Fruit fly (Drosophila melanogaster) whole organism, embryonic: ENCODE results near the gene CG45078.
A peak's percentile ranks its signal among the peaks of the same experiment; 100 is the strongest.

Experiments used
- Abd-B ChIP-seq: fragments of 200-800 bp; sonication (Bioruptor generic); optimal IDR thresholded peaks from 2 replicates; lab custom pipeline; 2018; ENCODE audit warnings: missing biosample characterization, mild to moderate bottlenecking, missing genetic modification characterization, moderate library complexity
- Asciz ChIP-seq: fragments of 200-800 bp; sonication (Bioruptor generic); optimal IDR thresholded peaks from 2 replicates; lab custom pipeline; 2017; ENCODE audit warnings: missing biosample characterization, mild to moderate bottlenecking, missing genetic modification characterization, missing genetic modification reagents
- BEAF-32 ChIP-seq: fragments of 200-800 bp; sonication (Bioruptor generic); optimal IDR thresholded peaks from 3 replicates; lab custom pipeline; 2017; ENCODE audit warnings: missing biosample characterization, missing genetic modification characterization, mild to moderate bottlenecking, moderate library complexity, missing genetic modification reagents
- CG10274 ChIP-seq: fragments of 200-800 bp; sonication (Bioruptor generic); optimal IDR thresholded peaks from 3 replicates; lab custom pipeline; 2017; ENCODE audit warnings: missing biosample characterization, mild to moderate bottlenecking, missing genetic modification characterization
- CG11504 ChIP-seq: fragments of 200-800 bp; sonication (Bioruptor generic); optimal IDR thresholded peaks from 3 replicates; lab custom pipeline; 2019; ENCODE audit warnings: missing biosample characterization, mild to moderate bottlenecking, missing genetic modification characterization, moderate library complexity
- CG11696 ChIP-seq: fragments of 200-800 bp; sonication (Bioruptor generic); IDR thresholded peaks from 2 replicates; pipeline ENCODE4 v1.3.6; 2022; ENCODE audit warnings: missing biosample characterization, missing genetic modification characterization
- CG12659 ChIP-seq: fragments of 200-800 bp; sonication (Bioruptor generic); optimal IDR thresholded peaks from 3 replicates; lab custom pipeline; 2017; ENCODE audit warnings: mild to moderate bottlenecking, missing biosample characterization, missing genetic modification reagents, missing genetic modification characterization
- CG12744 ChIP-seq: fragments of 200-800 bp; sonication (Bioruptor generic); optimal IDR thresholded peaks from 2 replicates; lab custom pipeline; 2016; ENCODE audit warnings: missing biosample characterization, missing genetic modification characterization
- CG14710 ChIP-seq: fragments of 200-800 bp; sonication (Bioruptor generic); optimal IDR thresholded peaks from 3 replicates; lab custom pipeline; 2019; ENCODE audit warnings: missing biosample characterization, mild to moderate bottlenecking, missing genetic modification characterization, moderate library complexity
- CG15269 ChIP-seq: fragments of 200-800 bp; sonication (Bioruptor generic); optimal IDR thresholded peaks from 2 replicates; lab custom pipeline; 2018; ENCODE audit warnings: missing biosample characterization, mild to moderate bottlenecking, missing genetic modification characterization, moderate library complexity
- CG15479 ChIP-seq: fragments of 200-800 bp; sonication (Bioruptor generic); optimal IDR thresholded peaks from 3 replicates; lab custom pipeline; 2019; ENCODE audit warnings: missing biosample characterization, mild to moderate bottlenecking, missing genetic modification characterization, moderate library complexity
- CG17802 ChIP-seq: fragments of 200-800 bp; sonication (Bioruptor generic); optimal IDR thresholded peaks from 2 replicates; lab custom pipeline; 2018; ENCODE audit warnings: missing biosample characterization, mild to moderate bottlenecking, missing genetic modification characterization, moderate library complexity
- CG2712 ChIP-seq: fragments of 200-800 bp; optimal IDR thresholded peaks from 3 replicates; lab custom pipeline; 2019; ENCODE audit warnings: missing biosample characterization, mild to moderate bottlenecking, missing genetic modification characterization, moderate library complexity
- CG30020 ChIP-seq: fragments of 200-800 bp; optimal IDR thresholded peaks from 2 replicates; lab custom pipeline; 2019; ENCODE audit warnings: missing biosample characterization, mild to moderate bottlenecking, missing genetic modification characterization, moderate library complexity
- CG32772 ChIP-seq: fragments of 200-800 bp; sonication (Bioruptor generic); IDR thresholded peaks from 2 replicates; pipeline ENCODE4 v1.3.6; 2022; ENCODE audit warnings: missing biosample characterization, missing genetic modification characterization
- CG3281 ChIP-seq: fragments of 200-800 bp; sonication (Bioruptor generic); optimal IDR thresholded peaks from 3 replicates; lab custom pipeline; 2017; ENCODE audit warnings: missing biosample characterization, mild to moderate bottlenecking, missing genetic modification characterization
- CG4730 ChIP-seq: fragments of 200-800 bp; sonication (Bioruptor generic); IDR thresholded peaks from 2 replicates; pipeline ENCODE4 v1.3.6; 2022; ENCODE audit warnings: missing biosample characterization, missing genetic modification characterization
- CG5245 ChIP-seq: fragments of 200-800 bp; sonication (Bioruptor generic); optimal IDR thresholded peaks from 3 replicates; lab custom pipeline; 2016; ENCODE audit warnings: missing biosample characterization, missing genetic modification characterization
- CG7987 ChIP-seq: fragments of 200-800 bp; sonication (Bioruptor generic); optimal IDR thresholded peaks from 2 replicates; lab custom pipeline; 2018; ENCODE audit warnings: missing biosample characterization, mild to moderate bottlenecking, missing genetic modification characterization, moderate library complexity
- CG8290 ChIP-seq, 3 experiments: fragments of 200-800 bp; sonication (Bioruptor generic); optimal IDR thresholded peaks; 2 replicates each; lab custom pipeline; 2016 to 2019; ENCODE audit warnings: missing biosample characterization in 3 of 3, missing genetic modification characterization in 3 of 3, mild to moderate bottlenecking in 2 of 3, moderate library complexity in 1 of 3
- CG8765 ChIP-seq: fragments of 200-800 bp; sonication (Bioruptor generic); IDR thresholded peaks from 2 replicates; pipeline ENCODE4 v1.3.6; 2022; ENCODE audit warnings: missing biosample characterization, missing genetic modification characterization
- CG9876 ChIP-seq: fragments of 200-800 bp; sonication (Bioruptor generic); optimal IDR thresholded peaks from 2 replicates; lab custom pipeline; 2016; ENCODE audit warnings: missing biosample characterization, missing genetic modification characterization
- Doc3 ChIP-seq: fragments of 200-800 bp; sonication (Bioruptor generic); IDR thresholded peaks from 3 replicates; pipeline ENCODE4 v1.3.6; 2022; ENCODE audit warnings: missing biosample characterization, missing genetic modification characterization; ENCODE audit not compliant: partially characterized antibody
- E2f1 ChIP-seq: fragments of 200-800 bp; sonication (Bioruptor generic); IDR thresholded peaks from 2 replicates; pipeline ENCODE4 v1.3.6; 2022; ENCODE audit warnings: missing biosample characterization, missing genetic modification characterization
- Ets65A ChIP-seq: fragments of 200-800 bp; sonication (Bioruptor generic); peaks from one replicate; lab custom pipeline; 2016; ENCODE audit warnings: missing biosample characterization, missing genetic modification characterization
- Gsc ChIP-seq: fragments of 200-800 bp; sonication (Bioruptor generic); IDR thresholded peaks from 2 replicates; pipeline ENCODE4 v1.3.6; 2022; ENCODE audit warnings: missing biosample characterization, missing genetic modification characterization
- MESR4 ChIP-seq: fragments of 200-800 bp; sonication (Bioruptor generic); optimal IDR thresholded peaks from 2 replicates; lab custom pipeline; 2018; ENCODE audit warnings: missing biosample characterization, mild to moderate bottlenecking, missing genetic modification characterization, moderate library complexity
- Myb ChIP-seq: fragments of 200-800 bp; sonication (Bioruptor generic); optimal IDR thresholded peaks from 2 replicates; lab custom pipeline; 2016; ENCODE audit warnings: missing biosample characterization, missing genetic modification characterization
- Nf-YA ChIP-seq: fragments of 200-800 bp; sonication (Bioruptor generic); IDR thresholded peaks from 2 replicates; pipeline ENCODE4 v1.3.6; 2022; ENCODE audit warnings: missing biosample characterization, missing genetic modification characterization
- Trl ChIP-seq, 3 experiments: fragments of >200 bp in 2 of 3; fragments of 200-800 bp in 1 of 3; sonication (Bioruptor generic) in 1 of 3; optimal IDR thresholded peaks; 2 replicates in 1 of 3; 3 replicates in 2 of 3; lab custom pipeline; 2016 to 2017; ENCODE audit warnings: missing biosample characterization in 1 of 3, missing genetic modification characterization in 1 of 3
- ato ChIP-seq: fragments of 200-800 bp; sonication (Bioruptor generic); IDR thresholded peaks from 2 replicates; pipeline ENCODE4 v1.3.6; 2022; ENCODE audit warnings: missing biosample characterization, missing genetic modification characterization; ENCODE audit not compliant: partially characterized antibody
- btn ChIP-seq: fragments of 200-800 bp; sonication (Bioruptor generic); optimal IDR thresholded peaks from 2 replicates; lab custom pipeline; 2016; ENCODE audit warnings: missing biosample characterization, missing genetic modification characterization
- chinmo ChIP-seq: fragments of 200-800 bp; sonication (Bioruptor generic); IDR thresholded peaks from 4 replicates; pipeline ENCODE4 v1.3.6; 2022; ENCODE audit warnings: missing biosample characterization, missing genetic modification characterization; ENCODE audit not compliant: partially characterized antibody
- croc ChIP-seq: fragments of 200-800 bp; sonication (Bioruptor generic); conservative IDR thresholded peaks from 3 replicates; pipeline ENCODE4 v1.3.6; 2022; ENCODE audit warnings: missing biosample characterization, missing genetic modification characterization
- da ChIP-seq: fragments of 200-800 bp; sonication (Bioruptor generic); optimal IDR thresholded peaks from 2 replicates; lab custom pipeline; 2016; ENCODE audit warnings: missing biosample characterization, missing genetic modification characterization
- dan ChIP-seq: fragments of 200-800 bp; sonication (Bioruptor generic); IDR thresholded peaks from 2 replicates; pipeline ENCODE4 v1.3.6; 2022; ENCODE audit warnings: missing biosample characterization, missing genetic modification characterization
- esg ChIP-seq: fragments of 200-800 bp; sonication (Bioruptor generic); conservative IDR thresholded peaks from 2 replicates; pipeline ENCODE4 v1.3.6; 2022; ENCODE audit warnings: missing biosample characterization, missing genetic modification characterization
- fu2 ChIP-seq: fragments of 200-800 bp; sonication (Bioruptor generic); optimal IDR thresholded peaks from 2 replicates; lab custom pipeline; 2016; ENCODE audit warnings: missing biosample characterization, missing genetic modification characterization
- grau ChIP-seq: fragments of 200-800 bp; optimal IDR thresholded peaks from 3 replicates; lab custom pipeline; 2019; ENCODE audit warnings: missing biosample characterization, mild to moderate bottlenecking, missing genetic modification characterization, moderate library complexity
- ham ChIP-seq: fragments of 200-800 bp; sonication (Bioruptor generic); IDR thresholded peaks from 2 replicates; pipeline ENCODE4 v1.3.6; 2022; ENCODE audit warnings: missing biosample characterization, missing genetic modification characterization
- hth ChIP-seq: fragments of >200 bp; optimal IDR thresholded peaks from 2 replicates; lab custom pipeline; 2017; ENCODE audit warnings: inconsistent platforms
- lilli ChIP-seq: fragments of 200-800 bp; sonication (Bioruptor generic); optimal IDR thresholded peaks from 3 replicates; lab custom pipeline; 2016; ENCODE audit warnings: missing biosample characterization, missing genetic modification characterization
- mirr ChIP-seq: fragments of 200-800 bp; sonication (Bioruptor generic); optimal IDR thresholded peaks from 3 replicates; lab custom pipeline; 2018; ENCODE audit warnings: missing biosample characterization, mild to moderate bottlenecking, missing genetic modification characterization
- ranshi ChIP-seq: fragments of 200-800 bp; sonication (Bioruptor generic); IDR thresholded peaks from 2 replicates; pipeline ENCODE4 v1.3.6; 2022; ENCODE audit warnings: missing biosample characterization, missing genetic modification characterization
- tap ChIP-seq: fragments of 200-800 bp; optimal IDR thresholded peaks from 3 replicates; lab custom pipeline; 2019; ENCODE audit warnings: missing biosample characterization, mild to moderate bottlenecking, missing genetic modification characterization, moderate library complexity
- unc-4 ChIP-seq: fragments of 200-800 bp; sonication (Bioruptor generic); IDR thresholded peaks from 2 replicates; pipeline ENCODE4 v1.3.6; 2022; ENCODE audit warnings: missing biosample characterization, missing genetic modification characterization; ENCODE audit not compliant: partially characterized antibody
- vfl ChIP-seq: fragments of 200-800 bp; sonication (Bioruptor generic); optimal IDR thresholded peaks from 2 replicates; lab custom pipeline; 2016; ENCODE audit warnings: missing biosample characterization, missing genetic modification characterization
- yki ChIP-seq: fragments of >200 bp; optimal IDR thresholded peaks from 3 replicates; lab custom pipeline; 2018

CG45078 gene

dm6 chr3R:10760966-10761855 is 16.0 kb downstream of the CG45078 start, which contains the start of the genes MED7 and Cap-H2 (continued):
- TF ChIP-seq grau (tag; lab: Kevin White, UChicago) (peak; percentile 80), CG10274 (GFP tag; lab: Kevin White, UChicago) (peak; percentile 26), E2f1 (GFP tag; lab: Robert Waterston, UW) (peak; percentile 71), dan (GFP tag; lab: Robert Waterston, UW) (no peak), CG7987 (GFP tag; lab: Kevin White, UChicago) (peak; percentile 19), Nf-YA (GFP tag; lab: Robert Waterston, UW) (peak; percentile 17; the same call in 1 of the 2 replicates), Gsc (GFP tag; lab: Robert Waterston, UW) (no peak), CG14710 (peak; percentile 87), CG12744 (GFP tag; lab: Kevin White, UChicago) (peak; percentile 72), lilli (GFP tag; lab: Kevin White, UChicago) (peak; percentile 93), Trl (optimal IDR thresholded peaks at IDR 0.05; lab: Kevin White, UChicago) (peak in 1 of 2 experiments; percentile 11), Trl (GFP tag; optimal IDR thresholded peaks at IDR 0.05; lab: Kevin White, UChicago) (peak; percentile 71), CG4730 (GFP tag; lab: Robert Waterston, UW) (peak; percentile 77), CG15269 (no peak), hth (lab: Kevin White, UChicago) (no peak), unc-4 (GFP tag; lab: Robert Waterston, UW) (peak; percentile 98), CG8765 (peak; percentile 72), mirr (GFP tag; lab: Kevin White, UChicago) (no peak), ato (GFP tag; lab: Robert Waterston, UW) (peak; percentile 83), CG3281 (GFP tag; lab: Kevin White, UChicago) (peak; percentile 66), CG17802 (tag; lab: Kevin White, UChicago) (peak; percentile 0), MESR4 (GFP tag; lab: Kevin White, UChicago) (peak; percentile 65), esg (GFP tag; lab: Robert Waterston, UW) (peak; percentile 78), Asciz (peak; percentile 36), CG11696 (GFP tag; lab: Robert Waterston, UW) (0 out of 2 replicates have a peak, but pooled peaks have one; percentile 34), chinmo (GFP tag; lab: Robert Waterston, UW) (peak; percentile 96), ham (GFP tag; lab: Robert Waterston, UW) (peak; percentile 51; the same call in 1 of the 2 replicates), CG15479 (peak; percentile 4), vfl (GFP tag; lab: Kevin White, UChicago) (peak; percentile 86), btn (GFP tag; lab: Kevin White, UChicago) (peak; percentile 11), CG11504 (tag; lab: Kevin White, UChicago) (no peak), CG2712 (peak; percentile 87), croc (peak; percentile 72), CG5245 (GFP tag; lab: Kevin White, UChicago) (peak; percentile 73), Abd-B (GFP tag; lab: Kevin White, UChicago) (peak; percentile 84), CG12659 (GFP tag; lab: Kevin White, UChicago) (peak; percentile 88), Myb (GFP tag; lab: Kevin White, UChicago) (peak; percentile 42), CG8290 (GFP tag; optimal IDR thresholded peaks at IDR 0.05; lab: Kevin White, UChicago) (peak; percentile 79), CG8290 (tag; optimal IDR thresholded peaks at IDR 0.05; lab: Kevin White, UChicago) (peak in 1 of 2 experiments; percentile 68), da (GFP tag; lab: Kevin White, UChicago) (no peak), Ets65A (GFP tag; lab: Kevin White, UChicago) (peak; percentile 96), ranshi (GFP tag; lab: Robert Waterston, UW) (peak; percentile 91), fu2 (peak; percentile 61), CG32772 (GFP tag; lab: Robert Waterston, UW) (peak; percentile 75), tap (tag; lab: Kevin White, UChicago) (peak; percentile 51), BEAF-32 (peak; percentile 99), Doc3 (GFP tag; lab: Robert Waterston, UW) (peak; percentile 99), CG30020 (tag; lab: Kevin White, UChicago) (peak; percentile 74), yki (lab: Kevin White, UChicago) (no peak), CG9876 (GFP tag; lab: Kevin White, UChicago) (peak; percentile 8)
